Worm (Caenorhabditis elegans) whole organism, L1 larva: ENCODE data around the gene F07C6.4.

ENCODE experiments used
- F16B12.6 ChIP-seq: fragments of 150-350 bp; optimal IDR thresholded peaks from 2 replicates; lab custom pipeline; 2014; ENCODE audit warnings: missing biosample characterization, missing genetic modification characterization
- alr-1 ChIP-seq: fragments of 200-800 bp; sonication (Bioruptor generic); optimal IDR thresholded peaks from 2 replicates; lab custom pipeline; 2018; ENCODE audit warnings: borderline replicate concordance, mild to moderate bottlenecking, missing genetic modification characterization, missing compliant biosample characterization
- aly-2 ChIP-seq: fragments of 150-350 bp; optimal IDR thresholded peaks from 2 replicates; lab custom pipeline; 2014; ENCODE audit warnings: missing biosample characterization, missing genetic modification characterization
- ama-1 ChIP-seq: fragments of 150-350 bp; optimal IDR thresholded peaks from 2 replicates; lab custom pipeline; 2014
- ceh-82 ChIP-seq, 3 experiments: fragments of 150-350 bp in 1 of 3; sonication (generic microtip) in 2 of 3; optimal IDR thresholded peaks; 2 replicates each; lab custom pipeline; 2014 to 2017; ENCODE audit warnings: missing biosample characterization in 3 of 3, missing genetic modification characterization in 3 of 3
- ceh-88 ChIP-seq: fragments of 200-800 bp; sonication (Bioruptor generic); IDR thresholded peaks from 2 replicates; pipeline ENCODE4 v1.3.6; 2022; ENCODE audit warnings: missing genetic modification characterization, missing compliant biosample characterization
- ces-1 ChIP-seq: fragments of 150-350 bp; optimal IDR thresholded peaks from 2 replicates; lab custom pipeline; 2014; ENCODE audit warnings: missing biosample characterization, missing genetic modification reagents, missing genetic modification characterization
- dpl-1 ChIP-seq, 3 experiments: fragments of 150-350 bp in 2 of 3; sonication (generic microtip) in 1 of 3; optimal IDR thresholded peaks; 2 replicates each; lab custom pipeline; 2014 to 2017; ENCODE audit warnings: missing biosample characterization in 3 of 3, missing genetic modification characterization in 3 of 3, missing genetic modification reagents in 3 of 3
- dsc-1 ChIP-seq: sonication (generic microtip); optimal IDR thresholded peaks from 2 replicates; lab custom pipeline; 2016; ENCODE audit warnings: mild to moderate bottlenecking, missing genetic modification characterization, missing compliant biosample characterization
- efl-1 ChIP-seq, 4 experiments: fragments of 150-350 bp; optimal IDR thresholded peaks in 3 of 4; peaks in 1 of 4; 1 replicate in 1 of 4; 2 replicates in 3 of 4; lab custom pipeline; 2014; ENCODE audit warnings: missing biosample characterization in 2 of 4, missing genetic modification characterization in 2 of 4, missing genetic modification reagents in 2 of 4
- egl-13 ChIP-seq: sonication (generic microtip); optimal IDR thresholded peaks from 2 replicates; lab custom pipeline; 2016; ENCODE audit warnings: missing genotype, missing genetic modification reagents, missing genetic modification characterization, missing compliant biosample characterization
- elt-2 ChIP-seq: sonication (generic microtip); optimal IDR thresholded peaks from 2 replicates; lab custom pipeline; 2016; ENCODE audit warnings: missing genetic modification characterization, mild to moderate bottlenecking, inconsistent platforms, missing compliant biosample characterization, missing genetic modification reagents
- fkh-10 ChIP-seq: sonication (generic microtip); optimal IDR thresholded peaks from 2 replicates; lab custom pipeline; 2017; ENCODE audit warnings: missing biosample characterization, missing genetic modification reagents, missing genetic modification characterization
- fkh-8 ChIP-seq: sonication (generic microtip); optimal IDR thresholded peaks from 2 replicates; lab custom pipeline; 2016; ENCODE audit warnings: mild to moderate bottlenecking, missing genetic modification characterization, missing compliant biosample characterization
- fos-1 ChIP-seq: fragments of 150-350 bp; optimal IDR thresholded peaks from 2 replicates; lab custom pipeline; 2014; ENCODE audit warnings: missing biosample characterization, missing genetic modification characterization
- grh-1 ChIP-seq: fragments of 200-800 bp; sonication (Bioruptor generic); IDR thresholded peaks from 2 replicates; pipeline ENCODE4 v1.3.6; 2022; ENCODE audit warnings: missing genetic modification reagents, missing genetic modification characterization, missing compliant biosample characterization
- hlh-4 ChIP-seq: sonication (generic microtip); optimal IDR thresholded peaks from 2 replicates; lab custom pipeline; 2016; ENCODE audit warnings: mild to moderate bottlenecking, missing genetic modification characterization, missing compliant biosample characterization
- hpl-2 ChIP-seq: fragments of 150-350 bp; optimal IDR thresholded peaks from 2 replicates; lab custom pipeline; 2014; ENCODE audit warnings: missing biosample characterization, missing genetic modification reagents, missing genetic modification characterization
- irx-1 ChIP-seq: sonication (generic microtip); optimal IDR thresholded peaks from 2 replicates; lab custom pipeline; 2016; ENCODE audit warnings: missing genetic modification characterization, missing compliant biosample characterization
- isw-1 ChIP-seq: fragments of 200-800 bp; sonication (Bioruptor generic); IDR thresholded peaks from 2 replicates; pipeline ENCODE4 v1.3.6; 2022; ENCODE audit warnings: missing genetic modification characterization, missing compliant biosample characterization
- jun-1 ChIP-seq: fragments of 150-350 bp; optimal IDR thresholded peaks from 2 replicates; lab custom pipeline; 2014; ENCODE audit warnings: missing biosample characterization, missing genetic modification reagents, missing genetic modification characterization
- lin-13 ChIP-seq: fragments of 150-350 bp; optimal IDR thresholded peaks from 2 replicates; lab custom pipeline; 2014; ENCODE audit warnings: missing biosample characterization, missing genetic modification reagents, missing genetic modification characterization
- lin-14 ChIP-seq: fragments of 200-800 bp; sonication (Bioruptor generic); optimal IDR thresholded peaks from 2 replicates; lab custom pipeline; 2018; ENCODE audit warnings: mild to moderate bottlenecking, missing genetic modification characterization, moderate library complexity, missing compliant biosample characterization
- lin-15B ChIP-seq: fragments of 150-350 bp; sonication (generic microtip); optimal IDR thresholded peaks from 3 replicates; lab custom pipeline; 2014; ENCODE audit warnings: missing biosample characterization, missing genetic modification characterization
- lin-35 ChIP-seq, 2 experiments: fragments of 150-350 bp; optimal IDR thresholded peaks; 2 replicates each; lab custom pipeline; 2014; ENCODE audit warnings: missing biosample characterization in 2 of 2, missing genetic modification characterization in 2 of 2, missing genetic modification reagents in 2 of 2
- lir-3 ChIP-seq: sonication (generic microtip); optimal IDR thresholded peaks from 2 replicates; lab custom pipeline; 2016; ENCODE audit warnings: mild to moderate bottlenecking, missing genetic modification characterization, moderate library complexity, missing compliant biosample characterization; ENCODE audit not compliant: poor library complexity
- lsy-2 ChIP-seq, 2 experiments: fragments of 150-350 bp; optimal IDR thresholded peaks; 2 replicates each; lab custom pipeline; 2014; ENCODE audit warnings: missing biosample characterization in 2 of 2, missing genetic modification characterization in 2 of 2
- mab-9 ChIP-seq: fragments of 200-800 bp; sonication (Bioruptor generic); IDR thresholded peaks from 2 replicates; pipeline ENCODE4 v1.3.6; 2022; ENCODE audit warnings: missing genetic modification reagents, missing genetic modification characterization, missing compliant biosample characterization
- nhr-28 ChIP-seq: fragments of 150-350 bp; optimal IDR thresholded peaks from 2 replicates; lab custom pipeline; 2014; ENCODE audit warnings: missing biosample characterization, missing genetic modification characterization
- nhr-47 ChIP-seq: sonication (generic microtip); optimal IDR thresholded peaks from 2 replicates; lab custom pipeline; 2016; ENCODE audit warnings: mild to moderate bottlenecking, missing genetic modification characterization, moderate library complexity, missing compliant biosample characterization
- nhr-71 ChIP-seq: sonication (generic microtip); optimal IDR thresholded peaks from 2 replicates; lab custom pipeline; 2016; ENCODE audit warnings: mild to moderate bottlenecking, missing genetic modification characterization, moderate library complexity, missing compliant biosample characterization
- nhr-84 ChIP-seq: sonication (generic microtip); optimal IDR thresholded peaks from 2 replicates; lab custom pipeline; 2017; ENCODE audit warnings: missing biosample characterization, missing genetic modification characterization
- nhr-85 ChIP-seq: sonication (generic microtip); peaks from one replicate; lab custom pipeline; 2016; ENCODE audit warnings: missing genetic modification characterization, inconsistent platforms, missing compliant biosample characterization
- nhr-90 ChIP-seq: sonication (generic microtip); optimal IDR thresholded peaks from 2 replicates; lab custom pipeline; 2016; ENCODE audit warnings: mild to moderate bottlenecking, missing genetic modification characterization, missing compliant biosample characterization; ENCODE audit not compliant: poor library complexity
- rnt-1 ChIP-seq: sonication (generic microtip); optimal IDR thresholded peaks from 2 replicates; lab custom pipeline; 2016; ENCODE audit warnings: mild to moderate bottlenecking, missing genetic modification characterization, moderate library complexity, missing compliant biosample characterization
- skn-1 ChIP-seq: fragments of 150-350 bp; optimal IDR thresholded peaks from 2 replicates; lab custom pipeline; 2014; ENCODE audit warnings: missing biosample characterization, missing genetic modification characterization
- sptf-1 ChIP-seq: fragments of 150-350 bp; optimal IDR thresholded peaks from 2 replicates; lab custom pipeline; 2014; ENCODE audit warnings: missing biosample characterization, missing genetic modification characterization
- sup-37 ChIP-seq: fragments of 200-800 bp; sonication (Bioruptor generic); optimal IDR thresholded peaks from 2 replicates; lab custom pipeline; 2018; ENCODE audit warnings: mild to moderate bottlenecking, missing genetic modification characterization, missing compliant biosample characterization
- swsn-7 ChIP-seq: sonication (generic microtip); optimal IDR thresholded peaks from 2 replicates; lab custom pipeline; 2016; ENCODE audit warnings: missing genetic modification characterization, missing compliant biosample characterization
- tbx-2 ChIP-seq: sonication (generic microtip); optimal IDR thresholded peaks from 2 replicates; lab custom pipeline; 2016; ENCODE audit warnings: missing genetic modification characterization, missing compliant biosample characterization
- unc-62 ChIP-seq: fragments of 150-350 bp; optimal IDR thresholded peaks from 2 replicates; lab custom pipeline; 2014; ENCODE audit warnings: missing biosample characterization, missing genetic modification reagents, missing genetic modification characterization
- xbp-1 ChIP-seq: sonication (generic microtip); optimal IDR thresholded peaks from 2 replicates; lab custom pipeline; 2016; ENCODE audit warnings: missing genetic modification characterization, missing compliant biosample characterization
- zip-4 ChIP-seq: fragments of 200-800 bp; sonication (Bioruptor generic); optimal IDR thresholded peaks from 2 replicates; lab custom pipeline; 2018; ENCODE audit warnings: mild to moderate bottlenecking, missing genetic modification characterization, moderate library complexity, missing compliant biosample characterization
- ztf-4 ChIP-seq: fragments of 150-350 bp; optimal IDR thresholded peaks from 2 replicates; lab custom pipeline; 2014; ENCODE audit warnings: missing biosample characterization, missing genetic modification characterization

F07C6.4 gene

DNA sequence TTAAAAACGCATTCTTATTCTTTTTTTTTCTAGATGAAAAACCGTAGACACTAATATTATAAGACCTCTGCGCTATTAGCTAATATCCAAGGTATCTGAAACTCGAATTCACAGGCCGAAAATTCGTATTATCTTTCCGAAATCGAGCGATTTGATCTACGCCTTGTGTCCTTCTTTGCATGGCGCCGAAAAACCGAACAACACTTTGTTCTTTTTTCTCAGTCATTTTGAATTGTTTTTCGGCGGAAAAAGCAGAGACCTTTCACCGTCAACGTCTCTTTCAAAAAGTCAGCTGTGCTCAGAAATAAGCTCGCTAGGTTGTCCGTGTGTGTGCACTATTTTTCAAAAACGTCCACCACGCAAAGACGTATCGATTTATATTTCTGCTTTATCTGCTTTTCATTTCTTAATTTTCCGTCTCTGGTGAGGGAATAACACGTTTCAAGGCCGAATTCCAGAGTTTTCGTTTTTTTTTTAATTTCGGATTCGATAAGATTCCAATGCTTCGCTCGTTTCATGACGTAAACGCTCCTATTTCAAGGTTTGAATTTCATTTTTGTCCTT lies 25.2 kb downstream of the F07C6.4 start:
- no peak for TF ChIP-seq lin-13
- TF ChIP-seq nhr-47 (tag; lab: Kevin White, UChicago) = no peak
- no peak for TF ChIP-seq efl-1 (optimal IDR thresholded peaks at IDR 0.05; lab: Kevin White, UChicago)
- peak in 1 of 2 experiments; percentile 41 for TF ChIP-seq efl-1 (GFP tag; optimal IDR thresholded peaks at IDR 0.05 in 1 of 2; lab: Kevin White, UChicago)
- peak; percentile 6 for TF ChIP-seq fkh-8 (tag; lab: Kevin White, UChicago)
- no peak for TF ChIP-seq hlh-4 (tag; lab: Kevin White, UChicago)
- TF ChIP-seq lin-14 (GFP tag; lab: Kevin White, UChicago) = peak; percentile 50
- TF ChIP-seq jun-1 = no peak
- TF ChIP-seq, all 84 proteins: peak for 3

- TF ChIP-seq xbp-1 (tag; lab: Kevin White, UChicago) (no peak), egl-13 (tag; lab: Kevin White, UChicago) (no peak), lin-14 (GFP tag; lab: Kevin White, UChicago) (peak; percentile 48), F16B12.6 (tag; lab: Kevin White, UChicago) (peak; percentile 65), sptf-1 (tag; lab: Kevin White, UChicago) (no peak), ceh-88 (GFP tag; lab: Robert Waterston, UW) (no peak), irx-1 (tag; lab: Kevin White, UChicago) (no peak), lsy-2 (tag; optimal IDR thresholded peaks at IDR 0.05; lab: Kevin White, UChicago) (peak; percentile 38 to 74), tbx-2 (tag; lab: Kevin White, UChicago) (no peak), nhr-90 (no peak), lin-35 (GFP tag; optimal IDR thresholded peaks at IDR 0.05; lab: Kevin White, UChicago) (no peak), elt-2 (tag; lab: Kevin White, UChicago) (no peak), aly-2 (tag; lab: Kevin White, UChicago) (no peak), nhr-71 (tag; lab: Kevin White, UChicago) (no peak), ceh-82 (tag; optimal IDR thresholded peaks at IDR 0.05; lab: Kevin White, UChicago) (no peak), fos-1 (tag; lab: Kevin White, UChicago) (no peak), sup-37 (GFP tag; lab: Kevin White, UChicago) (no peak), zip-4 (GFP tag; lab: Kevin White, UChicago) (no peak), unc-62 (GFP tag; lab: Kevin White, UChicago) (no peak), alr-1 (tag; lab: Kevin White, UChicago) (no peak), lin-15B (tag; lab: Kevin White, UChicago) (no peak), hpl-2 (peak; percentile 12), nhr-28 (no peak), dsc-1 (tag; lab: Kevin White, UChicago) (no peak), mab-9 (no peak), ama-1 (lab: Kevin White, UChicago) (no peak), rnt-1 (tag; lab: Kevin White, UChicago) (no peak), nhr-85 (tag; lab: Kevin White, UChicago) (no peak), efl-1 (optimal IDR thresholded peaks at IDR 0.05; lab: Kevin White, UChicago) (peak in 1 of 2 experiments; percentile 67), efl-1 (GFP tag; optimal IDR thresholded peaks at IDR 0.05 in 1 of 2; lab: Kevin White, UChicago) (peak; percentile 37 to 91), lin-13 (no peak), fkh-10 (no peak), ztf-4 (tag; lab: Kevin White, UChicago) (no peak), jun-1 (no peak), ces-1 (GFP tag; lab: Kevin White, UChicago) (no peak), skn-1 (tag; lab: Kevin White, UChicago) (peak; percentile 9), grh-1 (GFP tag; lab: Robert Waterston, UW) (no peak), dpl-1 (GFP tag; optimal IDR thresholded peaks at IDR 0.05; lab: Kevin White, UChicago) (peak in 1 of 3 experiments; percentile 15), isw-1 (no peak), lir-3 (tag; lab: Kevin White, UChicago) (no peak), nhr-47 (tag; lab: Kevin White, UChicago) (no peak), nhr-84 (tag; lab: Kevin White, UChicago) (no peak), swsn-7 (tag; lab: Kevin White, UChicago) (no peak)
Measured at ce11 chrIV:12831609-12832500, 26.1 kb downstream of the F07C6.4 start.
